Worm (Caenorhabditis elegans): ENCODE measurements around the gene K10C2.7.

Gene K10C2.7

ce11 chrX:6420681-6421080 lies 22.6 kb downstream of the K10C2.7 start, which contains the start of gene K10C2.12:
Gene K10C2.12, minus strand, starts transcription at chrX:6420781.
- TF ChIP-seq F49E8.2 (tag; optimal IDR thresholded peaks at IDR 0.05; ENCODE audit: insufficient read depth): no peak
- no peak for TF ChIP-seq cebp-1 (GFP tag; IDR thresholded peaks at IDR 0.05)
- TF ChIP-seq cebp-1 (tag; optimal IDR thresholded peaks at IDR 0.05): no peak
- no peak for TF ChIP-seq F23B12.7 (tag; optimal IDR thresholded peaks at IDR 0.05; ENCODE audit: insufficient read depth)
- no peak for TF ChIP-seq cebp-2 (GFP tag; IDR thresholded peaks at IDR 0.05)
- TF ChIP-seq C06A6.2 (GFP tag; conservative IDR thresholded peaks at IDR 0.05): no peak
- TF ChIP-seq nhr-27 (tag; optimal IDR thresholded peaks at IDR 0.05): no peak
- no peak for TF ChIP-seq attf-6 (GFP tag; IDR thresholded peaks at IDR 0.05)
- TF ChIP-seq madf-6 (GFP tag; IDR thresholded peaks at IDR 0.05): no peak

- TF ChIP-seq pha-4 (tag; optimal IDR thresholded peaks at IDR 0.05): no peak
Measured at ce11 chrX:6419113-6419512, 24.2 kb downstream of the K10C2.7 start.

- no peak for TF ChIP-seq ztf-3 (GFP tag; optimal IDR thresholded peaks at IDR 0.05)
- TF ChIP-seq efl-1 (GFP tag; optimal IDR thresholded peaks at IDR 0.05): no peak
- TF ChIP-seq bed-2 (GFP tag; IDR thresholded peaks at IDR 0.05): no peak
- TF ChIP-seq ztf-28 (GFP tag; IDR thresholded peaks at IDR 0.05): no peak
- no peak for TF ChIP-seq F10E7.11 (tag; optimal IDR thresholded peaks at IDR 0.05)
- no peak for TF ChIP-seq F33H1.4 (GFP tag; IDR thresholded peaks at IDR 0.05)
Measured at ce11 chrX:6416357-6417087, 26.8 kb downstream of the K10C2.7 start, which contains the start of gene T22E5.6. Gene T22E5.6, minus strand, starts transcription at chrX:6416407.

DNA sequence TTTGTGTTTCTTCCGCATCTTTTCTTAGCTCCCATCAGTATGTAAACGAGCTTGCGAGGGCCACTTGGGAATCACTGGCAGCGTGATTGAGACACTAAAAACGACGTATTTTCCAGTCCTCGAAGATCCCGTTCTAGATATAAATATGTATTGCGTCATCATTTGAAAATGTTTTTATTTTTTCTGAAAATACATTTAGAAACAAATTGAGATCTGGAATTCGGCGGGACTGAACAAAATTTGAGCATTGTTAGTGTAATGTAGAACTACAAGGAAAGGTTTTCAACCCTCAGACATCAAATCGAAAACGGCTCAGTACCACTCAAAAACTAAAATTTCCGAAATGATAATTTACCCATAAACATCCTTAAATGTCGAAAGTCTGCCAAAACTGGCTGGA lies 29.7 kb downstream of the K10C2.7 start:
- TF ChIP-seq nfya-2 (GFP tag; IDR thresholded peaks at IDR 0.05) (no peak), madf-8 (GFP tag; conservative IDR thresholded peaks at IDR 0.05) (no peak), nfyb-1 (GFP tag; IDR thresholded peaks at IDR 0.05) (no peak), F49E8.2 (tag; optimal IDR thresholded peaks at IDR 0.05; ENCODE audit: insufficient read depth) (no peak), ekl-4 (GFP tag; IDR thresholded peaks at IDR 0.05) (no peak), ZK185.1 (tag; optimal IDR thresholded peaks at IDR 0.05; ENCODE audit: poor library complexity, severe bottlenecking) (no peak), unc-62 (GFP tag; optimal IDR thresholded peaks at IDR 0.05) (no peak), rec-8 (tag; optimal IDR thresholded peaks at IDR 0.05) (no peak), chd-7 (tag; optimal IDR thresholded peaks at IDR 0.05) (no peak)

DNA sequence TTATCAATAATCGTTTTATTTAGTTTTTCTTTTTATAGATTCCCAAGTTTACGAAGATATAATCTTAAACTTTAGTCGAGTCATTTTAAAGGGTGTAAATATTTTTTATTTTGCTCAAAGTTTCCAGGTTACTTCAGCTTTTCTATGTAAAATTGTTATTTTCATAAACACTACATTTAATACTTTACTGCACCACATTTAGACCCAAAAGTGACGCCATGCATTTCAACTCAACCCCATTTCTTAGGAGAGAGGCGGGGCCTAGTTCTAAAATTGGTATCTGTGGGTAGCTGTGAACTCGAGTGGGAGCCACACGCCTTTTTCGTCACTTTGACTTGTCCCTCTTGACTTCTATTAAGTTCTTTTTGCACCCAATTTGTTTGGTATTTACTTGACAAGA lies 30.7 kb downstream of the K10C2.7 start, which contains the start of gene T22E5.1:
Gene T22E5.1, plus strand, starts transcription at position 301 of the 400 bp plus-strand sequence.
- TF ChIP-seq F23B12.7 (tag; optimal IDR thresholded peaks at IDR 0.05; ENCODE audit: insufficient read depth): no peak
- no peak for TF ChIP-seq him-1 (tag; optimal IDR thresholded peaks at IDR 0.05)
- TF ChIP-seq Y95B8A.8 (GFP tag; IDR thresholded peaks at IDR 0.05): no peak
- TF ChIP-seq B0019.2 (GFP tag; conservative IDR thresholded peaks at IDR 0.05): no peak
- TF ChIP-seq F39B2.1 (GFP tag; IDR thresholded peaks at IDR 0.05): no peak
- TF ChIP-seq ztf-18 (tag; optimal IDR thresholded peaks at IDR 0.05): no peak
- no peak for TF ChIP-seq athp-1 (tag; optimal IDR thresholded peaks at IDR 0.05)
- TF ChIP-seq zfh-2 (GFP tag; conservative IDR thresholded peaks at IDR 0.05): no peak
- TF ChIP-seq chd-7 (tag; optimal IDR thresholded peaks at IDR 0.05): no peak
- no peak for TF ChIP-seq ekl-4 (GFP tag; IDR thresholded peaks at IDR 0.05)
- no peak for TF ChIP-seq F52B5.7 (tag; optimal IDR thresholded peaks at IDR 0.05)
- no peak for TF ChIP-seq unc-130 (GFP tag; optimal IDR thresholded peaks at IDR 0.05)
- no peak for TF ChIP-seq mcd-1 (GFP tag; IDR thresholded peaks at IDR 0.05)
- no peak for TF ChIP-seq somi-1 (GFP tag; optimal IDR thresholded peaks at IDR 0.05)
- no peak for TF ChIP-seq hmg-1.2 (GFP tag; IDR thresholded peaks at IDR 0.05)
- no peak for TF ChIP-seq sptf-2 (GFP tag; optimal IDR thresholded peaks at IDR 0.05)
- no peak for TF ChIP-seq ceh-100 (GFP tag; IDR thresholded peaks at IDR 0.05)
